Fruit fly (Drosophila melanogaster) whole organism, embryonic: ENCODE data around the gene CCHa2.

Source experiments
- CG10979 ChIP-seq: fragments of 200-800 bp; sonication (Bioruptor generic); optimal IDR thresholded peaks from 2 replicates; lab custom pipeline; 2018; ENCODE audit warnings: missing biosample characterization, mild to moderate bottlenecking, missing genetic modification characterization, moderate library complexity
- CG11695 ChIP-seq: fragments of 200-800 bp; sonication (Bioruptor generic); IDR thresholded peaks from 3 replicates; pipeline ENCODE4 v1.3.6; 2022; ENCODE audit warnings: missing biosample characterization, missing genetic modification characterization
- CG11723 ChIP-seq: fragments of 200-800 bp; sonication (Bioruptor generic); optimal IDR thresholded peaks from 2 replicates; lab custom pipeline; 2017; ENCODE audit warnings: missing biosample characterization, mild to moderate bottlenecking, missing genetic modification characterization
- CG12769 ChIP-seq: fragments of 200-800 bp; sonication (Bioruptor generic); optimal IDR thresholded peaks from 2 replicates; lab custom pipeline; 2019; ENCODE audit warnings: missing biosample characterization, mild to moderate bottlenecking, missing genetic modification characterization, moderate library complexity
- CG13287 ChIP-seq: fragments of 200-800 bp; sonication (Bioruptor generic); IDR thresholded peaks from 2 replicates; pipeline ENCODE4 v1.3.6; 2022; ENCODE audit warnings: missing biosample characterization, missing genetic modification characterization; ENCODE audit not compliant: partially characterized antibody
- CG1602 ChIP-seq: fragments of 200-800 bp; sonication (Bioruptor generic); optimal IDR thresholded peaks from 3 replicates; lab custom pipeline; 2016; ENCODE audit warnings: missing biosample characterization, missing genetic modification characterization
- CG16779 ChIP-seq: fragments of 200-800 bp; sonication (Bioruptor generic); IDR thresholded peaks from 2 replicates; pipeline ENCODE4 v1.3.6; 2022; ENCODE audit warnings: missing biosample characterization, missing genetic modification characterization
- CG16863 ChIP-seq: fragments of 200-800 bp; sonication (Bioruptor generic); optimal IDR thresholded peaks from 3 replicates; lab custom pipeline; 2016; ENCODE audit warnings: missing biosample characterization, missing genetic modification characterization
- CG17359 ChIP-seq: fragments of 200-800 bp; sonication (Bioruptor generic); optimal IDR thresholded peaks from 3 replicates; lab custom pipeline; 2018; ENCODE audit warnings: missing biosample characterization, mild to moderate bottlenecking, missing genetic modification characterization, moderate library complexity
- CG2116 ChIP-seq: fragments of 200-800 bp; sonication (Bioruptor generic); optimal IDR thresholded peaks from 3 replicates; lab custom pipeline; 2018; ENCODE audit warnings: missing biosample characterization, mild to moderate bottlenecking, missing genetic modification characterization
- CG2202 ChIP-seq: fragments of 200-800 bp; sonication (Bioruptor generic); optimal IDR thresholded peaks from 2 replicates; lab custom pipeline; 2018; ENCODE audit warnings: missing biosample characterization, mild to moderate bottlenecking, missing genetic modification characterization
- CG31365 ChIP-seq: fragments of 200-800 bp; sonication (Bioruptor generic); optimal IDR thresholded peaks from 2 replicates; lab custom pipeline; 2018; ENCODE audit warnings: missing biosample characterization, mild to moderate bottlenecking, missing genetic modification characterization
- CG34422 ChIP-seq: fragments of 200-800 bp; sonication (Bioruptor generic); IDR thresholded peaks from 3 replicates; pipeline ENCODE4 v1.3.6; 2022; ENCODE audit warnings: missing biosample characterization, missing genetic modification characterization
- CG4328 ChIP-seq: fragments of 200-800 bp; sonication (Bioruptor generic); optimal IDR thresholded peaks from 3 replicates; lab custom pipeline; 2017; ENCODE audit warnings: missing biosample characterization, missing genetic modification reagents, missing genetic modification characterization
- CG4404 ChIP-seq: fragments of 200-800 bp; sonication (Bioruptor generic); IDR thresholded peaks from 2 replicates; pipeline ENCODE4 v1.3.6; 2022; ENCODE audit warnings: missing biosample characterization, missing genetic modification characterization
- CG6654 ChIP-seq: fragments of 200-800 bp; sonication (Bioruptor generic); optimal IDR thresholded peaks from 2 replicates; lab custom pipeline; 2017; ENCODE audit warnings: missing biosample characterization, mild to moderate bottlenecking, missing genetic modification characterization
- CG6683 ChIP-seq: fragments of 200-800 bp; sonication (Bioruptor generic); optimal IDR thresholded peaks from 2 replicates; lab custom pipeline; 2017; ENCODE audit warnings: missing biosample characterization, mild to moderate bottlenecking, missing genetic modification characterization, missing genetic modification reagents
- CG7372 ChIP-seq: fragments of 200-800 bp; sonication (Bioruptor generic); IDR thresholded peaks from 2 replicates; pipeline ENCODE4 v1.3.6; 2022; ENCODE audit warnings: missing biosample characterization, missing genetic modification characterization
- CG7987 ChIP-seq: fragments of 200-800 bp; sonication (Bioruptor generic); optimal IDR thresholded peaks from 2 replicates; lab custom pipeline; 2018; ENCODE audit warnings: missing biosample characterization, mild to moderate bottlenecking, missing genetic modification characterization, moderate library complexity
- CG8281 ChIP-seq: fragments of 200-800 bp; sonication (Bioruptor generic); optimal IDR thresholded peaks from 2 replicates; lab custom pipeline; 2018; ENCODE audit warnings: missing biosample characterization, mild to moderate bottlenecking, missing genetic modification characterization, moderate library complexity
- CG8944 ChIP-seq: fragments of 200-800 bp; sonication (Bioruptor generic); optimal IDR thresholded peaks from 3 replicates; lab custom pipeline; 2016; ENCODE audit warnings: missing biosample characterization, missing genetic modification characterization
- Fer1 ChIP-seq: fragments of 200-800 bp; sonication (Bioruptor generic); optimal IDR thresholded peaks from 2 replicates; lab custom pipeline; 2017; ENCODE audit warnings: missing biosample characterization, mild to moderate bottlenecking, missing genetic modification characterization
- Fer3 ChIP-seq: fragments of 200-800 bp; sonication (Bioruptor generic); optimal IDR thresholded peaks from 2 replicates; lab custom pipeline; 2018; ENCODE audit warnings: missing biosample characterization, mild to moderate bottlenecking, missing genetic modification characterization, moderate library complexity
- HHEX ChIP-seq: fragments of 200-800 bp; sonication (Bioruptor generic); optimal IDR thresholded peaks from 3 replicates; lab custom pipeline; 2017; ENCODE audit warnings: missing biosample characterization, mild to moderate bottlenecking, missing genetic modification characterization, missing genetic modification reagents
- Hand ChIP-seq: fragments of 200-800 bp; sonication (Bioruptor generic); optimal IDR thresholded peaks from 2 replicates; lab custom pipeline; 2017; ENCODE audit warnings: mild to moderate bottlenecking, missing biosample characterization, missing genetic modification reagents, missing genetic modification characterization
- Hr51 ChIP-seq, 2 experiments: fragments of 200-800 bp; sonication (Bioruptor generic); optimal IDR thresholded peaks; 2 replicates in 1 of 2; 3 replicates in 1 of 2; lab custom pipeline; 2016 to 2018; ENCODE audit warnings: missing biosample characterization in 2 of 2, missing genetic modification characterization in 2 of 2, mild to moderate bottlenecking in 1 of 2, moderate library complexity in 1 of 2
- MTF-1 ChIP-seq: fragments of 200-800 bp; sonication (Bioruptor generic); optimal IDR thresholded peaks from 2 replicates; lab custom pipeline; 2018; ENCODE audit warnings: missing biosample characterization, mild to moderate bottlenecking, missing genetic modification characterization, borderline replicate concordance
- Nf-YC ChIP-seq: fragments of 200-800 bp; optimal IDR thresholded peaks from 3 replicates; lab custom pipeline; 2019; ENCODE audit warnings: missing biosample characterization, mild to moderate bottlenecking, missing genetic modification characterization, moderate library complexity
- NfI ChIP-seq: fragments of 200-800 bp; sonication (Bioruptor generic); optimal IDR thresholded peaks from 3 replicates; lab custom pipeline; 2018; ENCODE audit warnings: missing biosample characterization, mild to moderate bottlenecking, missing genetic modification characterization, moderate library complexity
- Six4 ChIP-seq: fragments of 200-800 bp; sonication (Bioruptor generic); optimal IDR thresholded peaks from 2 replicates; lab custom pipeline; 2016; ENCODE audit warnings: missing biosample characterization, missing genetic modification characterization
- abd-A ChIP-seq: fragments of 200-800 bp; sonication (Bioruptor generic); optimal IDR thresholded peaks from 3 replicates; lab custom pipeline; 2019; ENCODE audit warnings: missing biosample characterization, mild to moderate bottlenecking, missing genetic modification characterization, moderate library complexity
- ac ChIP-seq: fragments of 200-800 bp; sonication (Bioruptor generic); optimal IDR thresholded peaks from 3 replicates; lab custom pipeline; 2017; ENCODE audit warnings: missing biosample characterization, mild to moderate bottlenecking, missing genetic modification characterization
- bigmax ChIP-seq: fragments of 200-800 bp; sonication (Bioruptor generic); optimal IDR thresholded peaks from 2 replicates; lab custom pipeline; 2018; ENCODE audit warnings: missing biosample characterization, mild to moderate bottlenecking, missing genetic modification characterization
- bowl ChIP-seq: fragments of 200-800 bp; sonication (Bioruptor generic); IDR thresholded peaks from 2 replicates; pipeline ENCODE4 v1.3.6; 2022; ENCODE audit warnings: missing biosample characterization, missing genetic modification characterization
- ci ChIP-seq: fragments of 200-800 bp; sonication (Bioruptor generic); IDR thresholded peaks from 3 replicates; pipeline ENCODE4 v1.3.6; 2022; ENCODE audit warnings: missing biosample characterization, missing genetic modification characterization
- croc ChIP-seq: fragments of 200-800 bp; sonication (Bioruptor generic); conservative IDR thresholded peaks from 3 replicates; pipeline ENCODE4 v1.3.6; 2022; ENCODE audit warnings: missing biosample characterization, missing genetic modification characterization
- dimm ChIP-seq: fragments of 200-800 bp; sonication (Bioruptor generic); IDR thresholded peaks from 2 replicates; pipeline ENCODE4 v1.3.6; 2022; ENCODE audit warnings: missing biosample characterization, missing genetic modification characterization
- ems ChIP-seq: fragments of 200-800 bp; sonication (Bioruptor generic); optimal IDR thresholded peaks from 3 replicates; lab custom pipeline; 2016; ENCODE audit warnings: missing biosample characterization, missing genetic modification characterization
- fd3F ChIP-seq: fragments of 200-800 bp; sonication (Bioruptor generic); optimal IDR thresholded peaks from 2 replicates; lab custom pipeline; 2018; ENCODE audit warnings: missing biosample characterization, mild to moderate bottlenecking, missing genetic modification characterization, moderate library complexity
- gcm2 ChIP-seq: fragments of 200-800 bp; sonication (Bioruptor generic); optimal IDR thresholded peaks from 2 replicates; lab custom pipeline; 2016; ENCODE audit warnings: missing biosample characterization, missing genetic modification characterization
- gsb ChIP-seq: fragments of 200-800 bp; sonication (Bioruptor generic); IDR thresholded peaks from 2 replicates; pipeline ENCODE4 v1.3.6; 2022; ENCODE audit warnings: missing biosample characterization, missing genetic modification characterization
- hkb ChIP-seq, 2 experiments: fragments of 200-800 bp in 1 of 2; fragments of >200 bp in 1 of 2; sonication (Bioruptor generic) in 1 of 2; IDR thresholded peaks in 1 of 2; optimal IDR thresholded peaks in 1 of 2; 2 replicates each; pipeline versions ENCODE4 v1.3.6 to Lab custom; 2017 to 2022; ENCODE audit warnings: missing biosample characterization in 1 of 2, missing genetic modification characterization in 1 of 2
- lov ChIP-seq, 2 experiments: fragments of 200-800 bp in 1 of 2; fragments of >200 bp in 1 of 2; sonication (Bioruptor generic) in 1 of 2; IDR thresholded peaks in 1 of 2; optimal IDR thresholded peaks in 1 of 2; 2 replicates in 1 of 2; 3 replicates in 1 of 2; pipeline versions ENCODE4 v1.3.6 to Lab custom; 2017 to 2022; ENCODE audit warnings: missing biosample characterization in 1 of 2, missing genetic modification characterization in 1 of 2
- mam ChIP-seq: fragments of 200-800 bp; sonication (Bioruptor generic); optimal IDR thresholded peaks from 3 replicates; lab custom pipeline; 2016; ENCODE audit warnings: missing biosample characterization, missing genetic modification characterization
- prd ChIP-seq, 3 experiments: fragments of >200 bp in 2 of 3; fragments of 200-800 bp in 1 of 3; sonication (Bioruptor generic) in 1 of 3; optimal IDR thresholded peaks in 2 of 3; IDR thresholded peaks in 1 of 3; 2 replicates in 2 of 3; 3 replicates in 1 of 3; pipeline versions ENCODE4 v1.3.6 to Lab custom; 2017 to 2022; ENCODE audit warnings: missing biosample characterization in 1 of 3, missing genetic modification characterization in 1 of 3
- pum ChIP-seq: fragments of 200-800 bp; sonication (Bioruptor generic); optimal IDR thresholded peaks from 2 replicates; lab custom pipeline; 2016; ENCODE audit warnings: missing biosample characterization, missing genetic modification characterization
- rib ChIP-seq: fragments of 200-800 bp; sonication (Bioruptor generic); IDR thresholded peaks from 2 replicates; pipeline ENCODE4 v1.3.6; 2022; ENCODE audit warnings: missing biosample characterization, missing genetic modification characterization
- vnd ChIP-seq: fragments of 200-800 bp; sonication (Bioruptor generic); IDR thresholded peaks from 3 replicates; pipeline ENCODE4 v1.3.6; 2022; ENCODE audit warnings: missing biosample characterization, missing genetic modification characterization; ENCODE audit not compliant: partially characterized antibody
- wek ChIP-seq: fragments of 200-800 bp; sonication (Bioruptor generic); optimal IDR thresholded peaks from 3 replicates; lab custom pipeline; 2018; ENCODE audit warnings: missing biosample characterization, mild to moderate bottlenecking, missing genetic modification characterization, moderate library complexity

CCHa2 gene

DNA sequence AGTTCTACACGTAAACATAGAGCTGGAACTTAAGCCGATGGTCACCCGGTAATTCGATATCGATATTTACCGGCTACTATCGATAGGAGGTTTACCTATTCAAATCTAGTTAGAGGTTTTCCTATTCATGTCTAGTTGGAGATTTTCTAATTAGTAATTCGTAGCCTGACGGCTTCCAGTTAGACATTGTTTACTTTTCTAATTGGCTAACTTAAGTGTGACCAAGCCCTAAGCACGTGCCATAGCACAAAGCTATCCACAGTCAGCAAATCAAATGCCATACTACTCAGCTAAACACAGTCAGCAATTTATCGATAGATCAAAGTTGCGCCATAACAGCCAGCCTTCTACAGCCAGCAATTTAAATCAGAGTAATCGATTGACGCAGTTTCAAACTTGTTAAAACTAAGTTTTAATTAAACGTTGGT, 8.0 kb upstream of the CCHa2 start, which contains the start of gene Dpm3 (continued):
- TF ChIP-seq ac (GFP tag; lab: Kevin White, UChicago) (no peak), bigmax (GFP tag; lab: Kevin White, UChicago) (no peak), vnd (GFP tag; lab: Robert Waterston, UW) (peak; percentile 89), CG2116 (GFP tag; lab: Kevin White, UChicago) (peak; percentile 68), CG6683 (GFP tag; lab: Kevin White, UChicago) (no peak), pum (GFP tag; lab: Kevin White, UChicago) (peak; percentile 41), Fer1 (GFP tag; lab: Kevin White, UChicago) (no peak), CG1602 (GFP tag; lab: Kevin White, UChicago) (no peak), Nf-YC (no peak), CG2202 (tag; lab: Kevin White, UChicago) (peak; percentile 0), Fer3 (no peak), ems (GFP tag; lab: Kevin White, UChicago) (no peak), abd-A (tag; lab: Kevin White, UChicago) (peak; percentile 74), prd (optimal IDR thresholded peaks at IDR 0.05; lab: Kevin White, UChicago) (no peak), prd (GFP tag; IDR thresholded peaks at IDR 0.05; lab: Robert Waterston, UW) (peak; percentile 43; the same call in 2 of the 3 replicates), Six4 (GFP tag; lab: Kevin White, UChicago) (no peak), CG11723 (GFP tag; lab: Kevin White, UChicago) (no peak), croc (GFP tag; lab: Robert Waterston, UW) (no peak), CG13287 (peak; percentile 97), CG7372 (no peak; the same call in 1 of the 2 replicates), HHEX (GFP tag; lab: Kevin White, UChicago) (no peak), Hand (GFP tag; lab: Kevin White, UChicago) (no peak), CG16863 (GFP tag; lab: Kevin White, UChicago) (no peak), CG4328 (GFP tag; lab: Kevin White, UChicago) (no peak), NfI (GFP tag; lab: Kevin White, UChicago) (peak; percentile 38), mam (GFP tag; lab: Kevin White, UChicago) (peak; percentile 56), gsb (no peak), CG12769 (tag; lab: Kevin White, UChicago) (peak; percentile 71), MTF-1 (GFP tag; lab: Kevin White, UChicago) (no peak), wek (GFP tag; lab: Kevin White, UChicago) (no peak), CG16779 (no peak), CG8944 (GFP tag; lab: Kevin White, UChicago) (peak; percentile 52), fd3F (GFP tag; lab: Kevin White, UChicago) (no peak), CG31365 (no peak), lov (optimal IDR thresholded peaks at IDR 0.05; lab: Kevin White, UChicago) (no peak), lov (GFP tag; IDR thresholded peaks at IDR 0.05; lab: Robert Waterston, UW) (no peak), CG6654 (GFP tag; lab: Kevin White, UChicago) (no peak), CG4404 (GFP tag; lab: Robert Waterston, UW) (no peak), hkb (optimal IDR thresholded peaks at IDR 0.05; lab: Kevin White, UChicago) (peak; percentile 62), hkb (GFP tag; IDR thresholded peaks at IDR 0.05; lab: Robert Waterston, UW) (no peak), dimm (GFP tag; lab: Robert Waterston, UW) (no peak), CG17359 (no peak), CG11695 (GFP tag; lab: Robert Waterston, UW) (no peak), rib (no peak), Hr51 (GFP tag; optimal IDR thresholded peaks at IDR 0.05; lab: Kevin White, UChicago) (peak in 1 of 2 experiments; percentile 45), ci (GFP tag; lab: Robert Waterston, UW) (peak; percentile 51; the same call in 2 of the 3 replicates), CG10979 (tag; lab: Kevin White, UChicago) (peak; percentile 15), bowl (GFP tag; lab: Robert Waterston, UW) (no peak), CG7987 (peak; percentile 9), gcm2 (GFP tag; lab: Kevin White, UChicago) (no peak), CG8281 (tag; lab: Kevin White, UChicago) (no peak), CG34422 (GFP tag; lab: Robert Waterston, UW) (peak; percentile 79)
